Worm (Caenorhabditis elegans): ENCODE measurements around the gene C28D4.8.

DNA sequence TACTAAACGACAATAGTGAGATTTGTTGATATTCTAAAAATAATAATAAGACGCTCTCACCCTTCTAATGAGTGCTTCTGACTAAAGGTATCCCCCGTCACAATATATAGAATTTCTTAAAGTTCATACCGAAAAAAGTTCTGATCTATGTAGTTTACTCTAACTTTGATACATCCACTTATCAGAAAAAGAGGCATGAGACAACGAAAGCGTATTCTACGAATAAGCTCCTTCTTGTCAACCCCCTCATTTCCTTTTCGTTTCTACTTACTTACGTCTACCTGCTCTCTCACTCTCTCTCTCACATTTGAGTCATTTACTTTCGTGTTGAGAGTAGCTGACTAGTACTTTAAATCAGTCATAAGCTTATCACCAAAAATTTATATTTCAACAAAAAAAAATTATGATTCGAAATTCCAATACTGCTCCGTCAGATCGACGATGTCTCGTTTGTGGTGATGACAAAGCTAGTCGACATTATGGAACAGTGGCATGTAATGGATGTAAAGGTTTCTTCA, 22.7 kb downstream of the C28D4.8 start:
- TF ChIP-seq ztf-11 (tag; optimal IDR thresholded peaks at IDR 0.05) (no peak), elt-3 (tag; optimal IDR thresholded peaks at IDR 0.05) (no peak), sox-4 (tag; optimal IDR thresholded peaks at IDR 0.05) (peak; percentile 9)
